Fruit fly (Drosophila melanogaster) whole organism, embryonic: Measurements from ENCODE around the gene CG44001.
A peak's percentile ranks its signal among the peaks of the same experiment; 100 is the strongest.

ENCODE experiments used
- Abd-B ChIP-seq: fragments of 200-800 bp; sonication (Bioruptor generic); optimal IDR thresholded peaks from 2 replicates; lab custom pipeline; 2018; ENCODE audit warnings: missing biosample characterization, mild to moderate bottlenecking, missing genetic modification characterization, moderate library complexity
- Adf1 ChIP-seq: fragments of 200-800 bp; sonication (Bioruptor generic); IDR thresholded peaks from 2 replicates; pipeline ENCODE4 v1.3.6; 2022; ENCODE audit warnings: missing biosample characterization, missing genetic modification characterization
- CG14667 ChIP-seq: fragments of 200-800 bp; sonication (Bioruptor generic); IDR thresholded peaks from 2 replicates; pipeline ENCODE4 v1.3.6; 2022; ENCODE audit warnings: missing biosample characterization, missing genetic modification characterization
- CG14860 ChIP-seq: fragments of 200-800 bp; sonication (Bioruptor generic); IDR thresholded peaks from 3 replicates; pipeline ENCODE4 v1.3.6; 2022; ENCODE audit warnings: missing biosample characterization, missing genetic modification characterization; ENCODE audit not compliant: partially characterized antibody
- CG16863 ChIP-seq: fragments of 200-800 bp; sonication (Bioruptor generic); optimal IDR thresholded peaks from 3 replicates; lab custom pipeline; 2016; ENCODE audit warnings: missing biosample characterization, missing genetic modification characterization
- CG17568 ChIP-seq: fragments of 200-800 bp; sonication (Bioruptor generic); optimal IDR thresholded peaks from 2 replicates; lab custom pipeline; 2018; ENCODE audit warnings: missing biosample characterization, mild to moderate bottlenecking, missing genetic modification characterization, moderate library complexity
- CG17912 ChIP-seq: fragments of 200-800 bp; sonication (Bioruptor generic); optimal IDR thresholded peaks from 2 replicates; lab custom pipeline; 2018; ENCODE audit warnings: missing biosample characterization, mild to moderate bottlenecking, missing genetic modification characterization
- CG1792 ChIP-seq: fragments of 200-800 bp; sonication (Bioruptor generic); optimal IDR thresholded peaks from 2 replicates; lab custom pipeline; 2016; ENCODE audit warnings: missing biosample characterization, missing genetic modification characterization
- CG30020 ChIP-seq: fragments of 200-800 bp; optimal IDR thresholded peaks from 2 replicates; lab custom pipeline; 2019; ENCODE audit warnings: missing biosample characterization, mild to moderate bottlenecking, missing genetic modification characterization, moderate library complexity
- CG31224 ChIP-seq: fragments of 200-800 bp; sonication (Bioruptor generic); IDR thresholded peaks from 2 replicates; pipeline ENCODE4 v1.3.6; 2022; ENCODE audit warnings: missing biosample characterization, missing genetic modification characterization
- CG4360 ChIP-seq: fragments of 200-800 bp; sonication (Bioruptor generic); IDR thresholded peaks from 2 replicates; pipeline ENCODE4 v1.3.6; 2022; ENCODE audit warnings: missing biosample characterization, missing genetic modification characterization
- CG4820 ChIP-seq: fragments of 200-800 bp; sonication (Bioruptor generic); optimal IDR thresholded peaks from 3 replicates; lab custom pipeline; 2016; ENCODE audit warnings: missing biosample characterization, missing genetic modification characterization
- CG6272 ChIP-seq: fragments of 200-800 bp; sonication (Bioruptor generic); IDR thresholded peaks from 2 replicates; pipeline ENCODE4 v1.3.6; 2022; ENCODE audit warnings: missing biosample characterization, missing genetic modification characterization
- CG6765 ChIP-seq: fragments of 200-800 bp; sonication (Bioruptor generic); optimal IDR thresholded peaks from 3 replicates; lab custom pipeline; 2017; ENCODE audit warnings: missing biosample characterization, mild to moderate bottlenecking, missing genetic modification characterization
- CG8359 ChIP-seq: fragments of 200-800 bp; sonication (Bioruptor generic); optimal IDR thresholded peaks from 2 replicates; lab custom pipeline; 2017; ENCODE audit warnings: missing biosample characterization, mild to moderate bottlenecking, missing genetic modification characterization, borderline replicate concordance
- CG8924 ChIP-seq: fragments of 200-800 bp; optimal IDR thresholded peaks from 3 replicates; lab custom pipeline; 2019; ENCODE audit warnings: missing biosample characterization, mild to moderate bottlenecking, missing genetic modification characterization, moderate library complexity
- CG9932 ChIP-seq: fragments of 200-800 bp; sonication (Bioruptor generic); IDR thresholded peaks from 2 replicates; pipeline ENCODE4 v1.3.6; 2022; ENCODE audit warnings: missing biosample characterization, missing genetic modification characterization
- Deaf1 ChIP-seq: fragments of 200-800 bp; optimal IDR thresholded peaks from 3 replicates; lab custom pipeline; 2019; ENCODE audit warnings: missing biosample characterization, mild to moderate bottlenecking, missing genetic modification characterization, moderate library complexity
- Drgx ChIP-seq: fragments of 200-800 bp; sonication (Bioruptor generic); IDR thresholded peaks from 2 replicates; pipeline ENCODE4 v1.3.6; 2022; ENCODE audit warnings: missing biosample characterization, missing genetic modification characterization
- Fer1 ChIP-seq: fragments of 200-800 bp; sonication (Bioruptor generic); optimal IDR thresholded peaks from 2 replicates; lab custom pipeline; 2017; ENCODE audit warnings: missing biosample characterization, mild to moderate bottlenecking, missing genetic modification characterization
- Jarid2 ChIP-seq: fragments of 200-800 bp; sonication (Bioruptor generic); optimal IDR thresholded peaks from 3 replicates; lab custom pipeline; 2017; ENCODE audit warnings: mild to moderate bottlenecking, missing biosample characterization, missing genetic modification reagents, missing genetic modification characterization
- Myb ChIP-seq: fragments of 200-800 bp; sonication (Bioruptor generic); optimal IDR thresholded peaks from 2 replicates; lab custom pipeline; 2016; ENCODE audit warnings: missing biosample characterization, missing genetic modification characterization
- NC2β ChIP-seq: fragments of 200-800 bp; sonication (Bioruptor generic); optimal IDR thresholded peaks from 2 replicates; lab custom pipeline; 2016; ENCODE audit warnings: missing biosample characterization, missing genetic modification characterization
- Nf-YC ChIP-seq: fragments of 200-800 bp; optimal IDR thresholded peaks from 3 replicates; lab custom pipeline; 2019; ENCODE audit warnings: missing biosample characterization, mild to moderate bottlenecking, missing genetic modification characterization, moderate library complexity
- NfI ChIP-seq: fragments of 200-800 bp; sonication (Bioruptor generic); optimal IDR thresholded peaks from 3 replicates; lab custom pipeline; 2018; ENCODE audit warnings: missing biosample characterization, mild to moderate bottlenecking, missing genetic modification characterization, moderate library complexity
- Oaz ChIP-seq: fragments of 200-800 bp; sonication (Bioruptor generic); IDR thresholded peaks from 2 replicates; pipeline ENCODE4 v1.3.6; 2022; ENCODE audit warnings: missing biosample characterization, missing genetic modification characterization
- PHDP ChIP-seq: fragments of 200-800 bp; sonication (Bioruptor generic); optimal IDR thresholded peaks from 3 replicates; lab custom pipeline; 2018; ENCODE audit warnings: missing biosample characterization, mild to moderate bottlenecking, missing genetic modification characterization, moderate library complexity
- Pdp1 ChIP-seq, 2 experiments: fragments of 200-800 bp; sonication (Bioruptor generic); optimal IDR thresholded peaks; 3 replicates each; lab custom pipeline; 2016; ENCODE audit warnings: missing biosample characterization in 2 of 2, missing genetic modification characterization in 2 of 2, mild to moderate bottlenecking in 1 of 2, moderate library complexity in 1 of 2
- Ravus ChIP-seq: fragments of 200-800 bp; sonication (Bioruptor generic); IDR thresholded peaks from 2 replicates; pipeline ENCODE4 v1.3.6; 2022; ENCODE audit warnings: missing biosample characterization, missing genetic modification characterization
- Spps ChIP-seq: fragments of 200-800 bp; sonication (Bioruptor generic); optimal IDR thresholded peaks from 2 replicates; lab custom pipeline; 2018; ENCODE audit warnings: missing biosample characterization, mild to moderate bottlenecking, missing genetic modification characterization
- abd-A ChIP-seq: fragments of 200-800 bp; sonication (Bioruptor generic); optimal IDR thresholded peaks from 3 replicates; lab custom pipeline; 2019; ENCODE audit warnings: missing biosample characterization, mild to moderate bottlenecking, missing genetic modification characterization, moderate library complexity
- al ChIP-seq: fragments of 200-800 bp; sonication (Bioruptor generic); IDR thresholded peaks from 2 replicates; pipeline ENCODE4 v1.3.6; 2022; ENCODE audit warnings: missing biosample characterization, missing genetic modification characterization
- btn ChIP-seq: fragments of 200-800 bp; sonication (Bioruptor generic); optimal IDR thresholded peaks from 2 replicates; lab custom pipeline; 2016; ENCODE audit warnings: missing biosample characterization, missing genetic modification characterization
- cato ChIP-seq: fragments of 200-800 bp; sonication (Bioruptor generic); optimal IDR thresholded peaks from 2 replicates; lab custom pipeline; 2016; ENCODE audit warnings: missing biosample characterization, missing genetic modification characterization, borderline replicate concordance
- caup ChIP-seq: fragments of 200-800 bp; sonication (Bioruptor generic); optimal IDR thresholded peaks from 3 replicates; lab custom pipeline; 2017; ENCODE audit warnings: missing biosample characterization, mild to moderate bottlenecking, missing genetic modification characterization, moderate library complexity; ENCODE audit not compliant: severe bottlenecking
- croc ChIP-seq: fragments of 200-800 bp; sonication (Bioruptor generic); conservative IDR thresholded peaks from 3 replicates; pipeline ENCODE4 v1.3.6; 2022; ENCODE audit warnings: missing biosample characterization, missing genetic modification characterization
- en ChIP-seq: fragments of 200-800 bp; sonication (Bioruptor generic); optimal IDR thresholded peaks from 2 replicates; lab custom pipeline; 2016; ENCODE audit warnings: missing biosample characterization, missing genetic modification characterization
- esg ChIP-seq: fragments of 200-800 bp; sonication (Bioruptor generic); conservative IDR thresholded peaks from 2 replicates; pipeline ENCODE4 v1.3.6; 2022; ENCODE audit warnings: missing biosample characterization, missing genetic modification characterization
- eyg ChIP-seq: fragments of 200-800 bp; sonication (Bioruptor generic); optimal IDR thresholded peaks from 3 replicates; lab custom pipeline; 2016; ENCODE audit warnings: missing biosample characterization, missing genetic modification characterization
- gt ChIP-seq: fragments of 200-800 bp; sonication (Bioruptor generic); IDR thresholded peaks from 2 replicates; pipeline ENCODE4 v1.3.6; 2022; ENCODE audit warnings: missing biosample characterization, missing genetic modification characterization
- hth ChIP-seq: fragments of >200 bp; optimal IDR thresholded peaks from 2 replicates; lab custom pipeline; 2017; ENCODE audit warnings: inconsistent platforms
- lbe ChIP-seq: fragments of 200-800 bp; sonication (Bioruptor generic); optimal IDR thresholded peaks from 2 replicates; lab custom pipeline; 2016; ENCODE audit warnings: missing biosample characterization, mild to moderate bottlenecking, missing genetic modification characterization
- otp ChIP-seq: fragments of 200-800 bp; sonication (Bioruptor generic); IDR thresholded peaks from 3 replicates; pipeline ENCODE4, ENCODE4 v1.3.6; 2022; ENCODE audit warnings: missing biosample characterization, missing genetic modification characterization
- sens-2 ChIP-seq: fragments of 200-800 bp; sonication (Bioruptor generic); IDR thresholded peaks from 2 replicates; pipeline ENCODE4 v1.3.6; 2022; ENCODE audit warnings: missing biosample characterization, missing genetic modification characterization
- slou ChIP-seq: fragments of 200-800 bp; sonication (Bioruptor generic); optimal IDR thresholded peaks from 3 replicates; lab custom pipeline; 2016; ENCODE audit warnings: missing biosample characterization, missing genetic modification characterization
- tna ChIP-seq: fragments of 200-800 bp; sonication (Bioruptor generic); IDR thresholded peaks from 2 replicates; pipeline ENCODE4 v1.3.6; 2022; ENCODE audit warnings: missing biosample characterization, missing genetic modification characterization; ENCODE audit not compliant: partially characterized antibody
- ttk ChIP-seq: fragments of 200-800 bp; sonication (Bioruptor generic); IDR thresholded peaks from 2 replicates; pipeline ENCODE4 v2.1.2; 2022; ENCODE audit warnings: missing biosample characterization, missing genetic modification characterization
- wor ChIP-seq: fragments of 200-800 bp; sonication (Bioruptor generic); IDR thresholded peaks from 2 replicates; pipeline ENCODE4 v1.3.6; 2022; ENCODE audit warnings: missing biosample characterization, missing genetic modification characterization
- zen ChIP-seq: fragments of 200-800 bp; sonication (Bioruptor generic); optimal IDR thresholded peaks from 3 replicates; lab custom pipeline; 2018; ENCODE audit warnings: missing biosample characterization, mild to moderate bottlenecking, missing genetic modification characterization, moderate library complexity
- zfh1 ChIP-seq: fragments of 200-800 bp; sonication (Bioruptor generic); IDR thresholded peaks from 3 replicates; pipeline ENCODE4 v1.3.6; 2022; ENCODE audit warnings: missing biosample characterization, missing genetic modification characterization
- zfh2 ChIP-seq: fragments of 200-800 bp; sonication (Bioruptor generic); optimal IDR thresholded peaks from 2 replicates; lab custom pipeline; 2016; ENCODE audit warnings: missing biosample characterization, missing genetic modification characterization

Gene CG44001

DNA sequence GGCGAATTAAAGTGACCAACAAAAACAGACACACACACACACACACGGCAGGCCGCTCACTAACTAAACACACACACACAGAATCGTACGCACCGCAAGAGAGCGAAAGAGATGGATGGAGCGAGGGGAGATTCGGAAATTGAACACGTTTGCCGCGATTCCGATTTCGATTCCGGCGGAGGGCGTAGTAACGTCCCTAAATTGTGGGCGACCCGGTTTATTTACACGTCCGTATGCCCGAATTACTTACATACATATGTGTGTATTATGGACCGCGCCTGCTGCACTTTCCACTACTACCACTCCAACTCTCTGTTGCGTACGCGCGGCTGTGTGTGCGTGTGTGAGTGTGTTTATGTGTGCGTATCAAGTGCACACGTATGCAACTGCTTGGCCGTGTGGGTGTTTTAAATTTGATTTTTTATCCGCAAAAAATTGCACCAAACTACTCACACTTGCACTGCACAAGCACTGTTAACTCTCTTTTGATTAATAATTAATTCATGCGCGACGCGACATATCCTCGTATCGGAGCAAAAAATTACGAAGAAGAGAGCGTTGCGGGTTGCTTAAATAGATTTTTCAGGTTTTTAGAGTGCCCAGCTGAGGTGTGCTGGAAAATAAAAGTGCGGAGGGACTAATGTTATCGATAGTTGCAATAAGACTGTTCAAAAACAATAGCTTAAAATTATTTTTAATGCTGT is 50.1 kb downstream of the CG44001 start, which contains the start of gene Pgant5 (continued):
- TF ChIP-seq CG30020 (tag; lab: Kevin White, UChicago), result no peak
- TF ChIP-seq CG4820, result no peak
- TF ChIP-seq esg, result no peak
- TF ChIP-seq tna, result peak; percentile 39; the same call in 1 of the 2 replicates
- peak; percentile 73 for TF ChIP-seq Nf-YC (tag; lab: Kevin White, UChicago)
- TF ChIP-seq Abd-B (GFP tag; lab: Kevin White, UChicago), result no peak
- no peak for TF ChIP-seq eyg (GFP tag; lab: Kevin White, UChicago)
- TF ChIP-seq en (GFP tag; lab: Kevin White, UChicago), result no peak
- peak; percentile 45 for TF ChIP-seq CG4360 (GFP tag; lab: Robert Waterston, UW)
- TF ChIP-seq abd-A, result peak; percentile 43
- TF ChIP-seq hth (lab: Kevin White, UChicago), result no peak
- TF ChIP-seq CG14667 (GFP tag; lab: Robert Waterston, UW), result no peak
- TF ChIP-seq PHDP, result no peak
- TF ChIP-seq Drgx (GFP tag; lab: Robert Waterston, UW), result peak; percentile 28; the same call in 1 of the 2 replicates
- TF ChIP-seq CG8924 (tag; lab: Kevin White, UChicago), result peak; percentile 36
- no peak for TF ChIP-seq CG9932
- peak; percentile 32 for TF ChIP-seq Deaf1 (tag; lab: Kevin White, UChicago)
- TF ChIP-seq Jarid2, result peak; percentile 90
- no peak for TF ChIP-seq sens-2 (GFP tag; lab: Robert Waterston, UW)
- no peak for TF ChIP-seq CG31224 (GFP tag; lab: Robert Waterston, UW)
- peak; percentile 16 for TF ChIP-seq btn (GFP tag; lab: Kevin White, UChicago)
- no peak for TF ChIP-seq wor (GFP tag; lab: Robert Waterston, UW)
- TF ChIP-seq Pdp1 (GFP tag; optimal IDR thresholded peaks at IDR 0.05; lab: Kevin White, UChicago), result peak in 1 of 2 experiments; percentile 29
- no peak for TF ChIP-seq Spps (tag; lab: Kevin White, UChicago)
- TF ChIP-seq Fer1 (GFP tag; lab: Kevin White, UChicago), result peak; percentile 67
- no peak for TF ChIP-seq NfI
- no peak for TF ChIP-seq NC2β
- peak; percentile 61; the same call in 1 of the 3 replicates for TF ChIP-seq CG14860 (GFP tag; lab: Robert Waterston, UW)
- no peak for TF ChIP-seq CG8359
- no peak for TF ChIP-seq Oaz (GFP tag; lab: Robert Waterston, UW)
- TF ChIP-seq lbe, result no peak
- TF ChIP-seq gt (GFP tag; lab: Robert Waterston, UW), result no peak
- TF ChIP-seq CG6272 (GFP tag; lab: Robert Waterston, UW), result no peak
- no peak; the same call in 1 of the 2 replicates for TF ChIP-seq Adf1
- TF ChIP-seq ttk (GFP tag; lab: Robert Waterston, UW), result no peak
- no peak for TF ChIP-seq Myb (GFP tag; lab: Kevin White, UChicago)
- TF ChIP-seq slou (GFP tag; lab: Kevin White, UChicago), result no peak
- TF ChIP-seq croc (GFP tag; lab: Robert Waterston, UW), result no peak
- TF ChIP-seq zfh2, result peak; percentile 6
- no peak for TF ChIP-seq al (GFP tag; lab: Robert Waterston, UW)
- TF ChIP-seq CG16863 (GFP tag; lab: Kevin White, UChicago), result no peak
- TF ChIP-seq zen (tag; lab: Kevin White, UChicago), result no peak
- peak; percentile 42 for TF ChIP-seq CG6765 (GFP tag; lab: Kevin White, UChicago)
- no peak for TF ChIP-seq cato (GFP tag; lab: Kevin White, UChicago)
- no peak for TF ChIP-seq CG1792 (GFP tag; lab: Kevin White, UChicago)
- no peak for TF ChIP-seq caup (GFP tag; lab: Kevin White, UChicago)
- no peak for TF ChIP-seq CG17568 (GFP tag; lab: Kevin White, UChicago)
- no peak for TF ChIP-seq otp (GFP tag; lab: Robert Waterston, UW)
- TF ChIP-seq zfh1 (GFP tag; lab: Robert Waterston, UW), result no peak
- no peak for TF ChIP-seq Ravus (GFP tag; lab: Robert Waterston, UW)
- no peak for TF ChIP-seq CG17912 (GFP tag; lab: Kevin White, UChicago)
